Worm (Caenorhabditis elegans) whole organism, L2 larva: Measurements from ENCODE around the gene srj-22.

Source experiments
- C34F6.9 ChIP-seq: fragments of 150-350 bp; optimal IDR thresholded peaks from 2 replicates; lab custom pipeline; 2014; ENCODE audit warnings: missing biosample characterization, missing genetic modification characterization
- F13H6.1 ChIP-seq: sonication (generic microtip); optimal IDR thresholded peaks from 2 replicates; lab custom pipeline; 2016; ENCODE audit warnings: missing genetic modification characterization, missing compliant biosample characterization
- Y55F3AM.14 ChIP-seq: fragments of 200-800 bp; sonication (Bioruptor generic); optimal IDR thresholded peaks from 2 replicates; lab custom pipeline; 2018; ENCODE audit warnings: mild to moderate bottlenecking, missing genetic modification characterization, missing compliant biosample characterization
- aly-2 ChIP-seq: fragments of 150-350 bp; optimal IDR thresholded peaks from 2 replicates; lab custom pipeline; 2014; ENCODE audit warnings: missing biosample characterization, missing genetic modification characterization
- ama-1 ChIP-seq: fragments of 150-350 bp; optimal IDR thresholded peaks from 2 replicates; lab custom pipeline; 2018; ENCODE audit warnings: inconsistent platforms
- blmp-1 ChIP-seq: sonication (generic microtip); optimal IDR thresholded peaks from 2 replicates; lab custom pipeline; 2017; ENCODE audit warnings: missing genetic modification characterization, mild to moderate bottlenecking, missing compliant biosample characterization, antibody characterized with exemption, moderate library complexity; ENCODE audit not compliant: insufficient read depth
- ceh-16 ChIP-seq: fragments of 150-350 bp; optimal IDR thresholded peaks from 2 replicates; lab custom pipeline; 2014; ENCODE audit warnings: missing biosample characterization, missing genetic modification characterization
- ceh-82 ChIP-seq: fragments of 150-350 bp; optimal IDR thresholded peaks from 2 replicates; lab custom pipeline; 2014; ENCODE audit warnings: missing biosample characterization, missing genetic modification characterization
- crh-2 ChIP-seq: sonication (generic microtip); optimal IDR thresholded peaks from 2 replicates; lab custom pipeline; 2017; ENCODE audit warnings: missing biosample characterization, missing genetic modification characterization
- dmd-4 ChIP-seq: sonication (generic microtip); optimal IDR thresholded peaks from 2 replicates; lab custom pipeline; 2017; ENCODE audit warnings: missing biosample characterization, missing genetic modification characterization
- elt-1 ChIP-seq: fragments of 150-350 bp; optimal IDR thresholded peaks from 2 replicates; lab custom pipeline; 2014; ENCODE audit warnings: missing biosample characterization, missing genetic modification characterization
- fos-1 ChIP-seq: fragments of 150-350 bp; optimal IDR thresholded peaks from 2 replicates; lab custom pipeline; 2014; ENCODE audit warnings: missing biosample characterization, missing genetic modification characterization
- gmeb-1 ChIP-seq: fragments of 150-350 bp; optimal IDR thresholded peaks from 2 replicates; lab custom pipeline; 2014; ENCODE audit warnings: missing biosample characterization, missing genetic modification characterization
- lin-11 ChIP-seq: fragments of 150-350 bp; sonication (generic microtip); optimal IDR thresholded peaks from 2 replicates; lab custom pipeline; 2014; ENCODE audit warnings: missing biosample characterization, missing genetic modification characterization, inconsistent platforms, mixed read lengths
- lin-13 ChIP-seq: fragments of 150-350 bp; optimal IDR thresholded peaks from 2 replicates; lab custom pipeline; 2014; ENCODE audit warnings: missing biosample characterization, missing genetic modification reagents, missing genetic modification characterization
- lin-39 ChIP-seq: fragments of 150-350 bp; optimal IDR thresholded peaks from 2 replicates; lab custom pipeline; 2014; ENCODE audit warnings: missing biosample characterization, missing genetic modification reagents, missing genetic modification characterization
- lsy-2 ChIP-seq, 2 experiments: fragments of 150-350 bp in 1 of 2; sonication (generic microtip) in 1 of 2; optimal IDR thresholded peaks; 2 replicates each; lab custom pipeline; 2014 to 2017; ENCODE audit warnings: missing biosample characterization in 2 of 2, missing genetic modification characterization in 2 of 2
- mab-5 ChIP-seq: fragments of 150-350 bp; optimal IDR thresholded peaks from 2 replicates; lab custom pipeline; 2014; ENCODE audit warnings: missing biosample characterization, missing genetic modification characterization
- mdl-1 ChIP-seq, 2 experiments: fragments of 150-350 bp in 1 of 2; sonication (generic microtip) in 1 of 2; optimal IDR thresholded peaks; 2 replicates each; lab custom pipeline; 2017; ENCODE audit warnings: missing biosample characterization in 2 of 2, missing genetic modification characterization in 2 of 2
- nhr-11 ChIP-seq: fragments of 150-350 bp; optimal IDR thresholded peaks from 2 replicates; lab custom pipeline; 2014; ENCODE audit warnings: missing biosample characterization, missing genetic modification characterization
- nhr-12 ChIP-seq: fragments of 150-350 bp; optimal IDR thresholded peaks from 2 replicates; lab custom pipeline; 2014; ENCODE audit warnings: missing biosample characterization, missing genetic modification characterization
- nhr-129 ChIP-seq: fragments of 150-350 bp; optimal IDR thresholded peaks from 2 replicates; lab custom pipeline; 2014; ENCODE audit warnings: missing biosample characterization, missing genetic modification characterization
- nhr-21 ChIP-seq: fragments of 150-350 bp; optimal IDR thresholded peaks from 2 replicates; lab custom pipeline; 2014; ENCODE audit warnings: missing biosample characterization, missing genetic modification characterization
- nhr-237 ChIP-seq: fragments of 150-350 bp; optimal IDR thresholded peaks from 2 replicates; lab custom pipeline; 2014; ENCODE audit warnings: missing biosample characterization, missing genetic modification characterization
- nhr-25 ChIP-seq: fragments of 150-350 bp; sonication (generic microtip); optimal IDR thresholded peaks from 3 replicates; lab custom pipeline; 2014; ENCODE audit warnings: missing biosample characterization, missing genetic modification characterization
- peb-1 ChIP-seq: fragments of 150-350 bp; optimal IDR thresholded peaks from 2 replicates; lab custom pipeline; 2014; ENCODE audit warnings: missing biosample characterization, missing genetic modification characterization
- skn-1 ChIP-seq: sonication (generic microtip); optimal IDR thresholded peaks from 2 replicates; lab custom pipeline; 2017; ENCODE audit warnings: missing biosample characterization, missing genetic modification characterization
- sma-9 ChIP-seq, 2 experiments: fragments of 150-350 bp in 1 of 2; sonication (generic microtip) in 1 of 2; optimal IDR thresholded peaks; 2 replicates each; lab custom pipeline; 2014 to 2016; ENCODE audit warnings: missing genetic modification characterization in 2 of 2, mild to moderate bottlenecking in 1 of 2, missing biosample characterization in 1 of 2, missing compliant biosample characterization in 1 of 2, missing genetic modification reagents in 1 of 2, moderate library complexity in 1 of 2
- snpc-4 ChIP-seq: fragments of 150-350 bp; optimal IDR thresholded peaks from 2 replicates; lab custom pipeline; 2014; ENCODE audit warnings: missing biosample characterization, missing genetic modification characterization
- unc-39 ChIP-seq: fragments of 150-350 bp; optimal IDR thresholded peaks from 2 replicates; lab custom pipeline; 2014; ENCODE audit warnings: missing biosample characterization, missing genetic modification characterization
- unc-55 ChIP-seq: fragments of 150-350 bp; sonication (generic microtip); optimal IDR thresholded peaks from 3 replicates; lab custom pipeline; 2014; ENCODE audit warnings: missing biosample characterization, missing genetic modification reagents, missing genetic modification characterization
- unc-62 ChIP-seq: fragments of 150-350 bp; optimal IDR thresholded peaks from 2 replicates; lab custom pipeline; 2014; ENCODE audit warnings: missing biosample characterization, missing genetic modification reagents, missing genetic modification characterization
- zag-1 ChIP-seq: fragments of 150-350 bp; optimal IDR thresholded peaks from 2 replicates; lab custom pipeline; 2014; ENCODE audit warnings: missing biosample characterization, missing genetic modification characterization
- ztf-11 ChIP-seq: sonication (generic microtip); optimal IDR thresholded peaks from 2 replicates; lab custom pipeline; 2017; ENCODE audit warnings: missing biosample characterization, missing genetic modification characterization
- ztf-4 ChIP-seq: fragments of 150-350 bp; optimal IDR thresholded peaks from 2 replicates; lab custom pipeline; 2014; ENCODE audit warnings: missing biosample characterization, missing genetic modification characterization

srj-22 gene

ce11 chrV:10762695-10763094, 19.1 kb upstream of the srj-22 start, which contains the start of gene sre-6:
Gene sre-6 (minus strand): TSS chrV:10762795.
- TF ChIP-seq fos-1 (tag; lab: Kevin White, UChicago) = no peak
- TF ChIP-seq, all 48 proteins: peak for 0

DNA sequence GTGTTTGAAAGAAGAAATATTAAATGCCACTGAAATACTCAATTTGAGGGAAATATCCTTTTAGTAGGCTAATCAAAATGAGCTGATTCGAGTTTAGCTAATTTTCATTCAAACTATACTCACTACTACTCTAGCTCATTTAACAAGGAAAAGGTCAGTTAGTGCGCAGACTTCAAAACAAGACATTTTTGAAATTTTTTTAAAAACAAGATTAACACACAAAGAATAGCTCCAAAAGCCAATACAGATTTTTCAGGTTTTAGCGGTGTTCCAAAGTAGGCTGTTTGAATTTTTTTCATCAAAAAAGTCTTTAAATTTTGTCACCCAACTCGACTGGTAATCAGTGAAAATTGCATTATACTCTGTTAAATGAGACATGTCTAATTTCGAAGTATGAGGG, 17.3 kb upstream of the srj-22 start:
- TF ChIP-seq nhr-25 (tag; lab: Kevin White, UChicago) = peak; percentile 31
- TF ChIP-seq mab-5 (tag; lab: Kevin White, UChicago) = no peak

- TF ChIP-seq blmp-1 (peak; percentile 27), nhr-25 (tag; lab: Kevin White, UChicago) (peak; percentile 21), unc-62 (no peak)
These were observed 15.1 kb upstream of the srj-22 start, which contains the start of gene F28H7.8 for ce11 chrV:10758658-10759057. Gene F28H7.8 (plus strand): TSS chrV:10758958.

DNA sequence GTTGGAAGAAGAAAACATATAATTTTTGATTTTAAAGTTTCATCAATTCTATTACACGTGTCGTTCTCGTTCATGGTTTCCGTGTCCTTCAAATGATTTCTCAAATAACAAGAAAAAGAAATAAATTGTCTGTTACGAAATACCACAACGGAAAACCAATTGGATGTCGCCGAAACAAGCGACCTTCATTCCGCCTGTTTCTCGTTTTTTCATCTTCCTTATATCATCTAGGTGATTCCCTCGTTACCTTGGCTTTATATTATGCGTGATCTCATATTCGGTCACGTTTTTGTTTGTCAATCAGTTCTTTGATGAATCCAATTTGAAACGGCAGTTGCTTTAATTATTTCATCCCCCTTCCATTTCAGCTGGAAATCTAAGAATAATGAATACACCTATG, 13.6 kb upstream of the srj-22 start:
- TF ChIP-seq nhr-12 (tag; lab: Kevin White, UChicago) (no peak), unc-55 (GFP tag; lab: Kevin White, UChicago) (no peak), ceh-16 (tag; lab: Kevin White, UChicago) (no peak), sma-9 (GFP tag; optimal IDR thresholded peaks at IDR 0.05; lab: Kevin White, UChicago) (peak; percentile 0), sma-9 (tag; optimal IDR thresholded peaks at IDR 0.05; lab: Kevin White, UChicago) (no peak), skn-1 (tag; lab: Kevin White, UChicago) (no peak), nhr-11 (tag; lab: Kevin White, UChicago) (no peak), nhr-129 (tag; lab: Kevin White, UChicago) (peak; percentile 35), ztf-4 (no peak), lin-39 (tag; lab: Kevin White, UChicago) (no peak), fos-1 (tag; lab: Kevin White, UChicago) (no peak), nhr-25 (tag; lab: Kevin White, UChicago) (peak; percentile 74), blmp-1 (peak; percentile 48)

ce11 chrV:10756698-10757097, 13.1 kb upstream of the srj-22 start, which contains the start of gene irld-6:
Gene irld-6 (minus strand): TSS chrV:10756798.
- TF ChIP-seq unc-62 (no peak), lin-13 (GFP tag; lab: Kevin White, UChicago) (no peak), lsy-2 (tag; optimal IDR thresholded peaks at IDR 0.05; lab: Kevin White, UChicago) (no peak), gmeb-1 (tag; lab: Kevin White, UChicago) (no peak), aly-2 (tag; lab: Kevin White, UChicago) (no peak), ztf-11 (tag; lab: Kevin White, UChicago) (no peak), elt-1 (tag; lab: Kevin White, UChicago) (no peak), sma-9 (GFP tag; optimal IDR thresholded peaks at IDR 0.05; lab: Kevin White, UChicago) (no peak), sma-9 (tag; optimal IDR thresholded peaks at IDR 0.05; lab: Kevin White, UChicago) (no peak), ama-1 (lab: Kevin White, UChicago) (no peak), zag-1 (tag; lab: Kevin White, UChicago) (no peak), nhr-21 (no peak), unc-39 (tag; lab: Kevin White, UChicago) (no peak), F13H6.1 (tag; lab: Kevin White, UChicago) (no peak), dmd-4 (tag; lab: Kevin White, UChicago) (no peak), skn-1 (tag; lab: Kevin White, UChicago) (no peak), blmp-1 (no peak), lin-39 (tag; lab: Kevin White, UChicago) (no peak)

- no peak for TF ChIP-seq F13H6.1 (tag; lab: Kevin White, UChicago)
- TF ChIP-seq aly-2 (tag; lab: Kevin White, UChicago) = no peak
- TF ChIP-seq snpc-4 = no peak
- no peak for TF ChIP-seq ztf-11 (tag; lab: Kevin White, UChicago)
- no peak for TF ChIP-seq nhr-129 (tag; lab: Kevin White, UChicago)
- no peak for TF ChIP-seq fos-1 (tag; lab: Kevin White, UChicago)
- no peak for TF ChIP-seq elt-1 (tag; lab: Kevin White, UChicago)
- no peak for TF ChIP-seq ztf-4
- no peak for TF ChIP-seq crh-2 (tag; lab: Kevin White, UChicago)
- TF ChIP-seq mab-5 (tag; lab: Kevin White, UChicago) = no peak
- no peak for TF ChIP-seq nhr-11 (tag; lab: Kevin White, UChicago)
- no peak for TF ChIP-seq skn-1 (tag; lab: Kevin White, UChicago)
- no peak for TF ChIP-seq mdl-1 (tag; optimal IDR thresholded peaks at IDR 0.05; lab: Kevin White, UChicago)
- TF ChIP-seq lin-11 (tag; lab: Kevin White, UChicago) = no peak
- no peak for TF ChIP-seq Y55F3AM.14 (GFP tag; lab: Kevin White, UChicago)
- TF ChIP-seq C34F6.9 (tag; lab: Kevin White, UChicago) = no peak
- TF ChIP-seq ceh-82 (tag; lab: Kevin White, UChicago) = no peak
- no peak for TF ChIP-seq dmd-4 (tag; lab: Kevin White, UChicago)
- no peak for TF ChIP-seq peb-1 (tag; lab: Kevin White, UChicago)
- no peak for TF ChIP-seq nhr-237 (tag; lab: Kevin White, UChicago)
These were observed 10.5 kb upstream of the srj-22 start, which contains the start of gene F28H7.7 for ce11 chrV:10754050-10754449. Gene F28H7.7 (minus strand): TSS chrV:10754150.
